Worm (Caenorhabditis elegans) whole organism, L1 larva: Measurements from ENCODE around the gene cytb-5.1.

Source experiments
- aly-2 ChIP-seq: fragments of 150-350 bp; optimal IDR thresholded peaks from 2 replicates; lab custom pipeline; 2014; ENCODE audit warnings: missing biosample characterization, missing genetic modification characterization
- ces-1 ChIP-seq: fragments of 150-350 bp; optimal IDR thresholded peaks from 2 replicates; lab custom pipeline; 2014; ENCODE audit warnings: missing biosample characterization, missing genetic modification reagents, missing genetic modification characterization
- nhr-77 ChIP-seq: fragments of 150-350 bp; optimal IDR thresholded peaks from 2 replicates; lab custom pipeline; 2014; ENCODE audit warnings: missing biosample characterization, missing genetic modification characterization
- nhr-84 ChIP-seq: sonication (generic microtip); optimal IDR thresholded peaks from 2 replicates; lab custom pipeline; 2017; ENCODE audit warnings: missing biosample characterization, missing genetic modification characterization

ce11 chrX:14030524-14030923 lies 28.8 kb downstream of the cytb-5.1 start:
- TF ChIP-seq nhr-84 (no peak), aly-2 (no peak), nhr-77 (tag; lab: Kevin White, UChicago) (no peak), ces-1 (GFP tag; lab: Kevin White, UChicago) (no peak)
